Fruit fly (Drosophila melanogaster): ENCODE measurements around the gene ranshi.

The ranshi gene

DNA sequence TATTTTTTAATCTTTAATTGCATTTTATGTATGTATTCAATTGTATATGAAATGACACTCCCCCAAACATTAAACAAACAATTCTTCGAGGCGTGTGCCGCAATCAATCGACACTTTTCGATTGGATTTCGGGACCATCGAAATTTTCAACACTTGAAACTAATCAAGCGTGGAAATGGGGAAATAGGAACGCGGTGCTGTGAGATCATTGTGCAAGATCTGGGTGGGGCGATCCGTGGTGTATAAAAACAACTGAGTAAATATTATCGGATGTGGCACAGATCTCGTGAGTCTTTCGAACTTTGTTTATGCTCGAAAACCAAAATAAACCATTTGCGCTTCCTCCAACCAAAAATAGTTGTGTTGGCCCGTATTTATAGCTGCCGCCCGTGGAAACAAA, 11.8 kb upstream of the ranshi start (continued):
- no peak for TF ChIP-seq ind (GFP tag; optimal IDR thresholded peaks at IDR 0.05)
- no peak for TF ChIP-seq CG2120 (GFP tag; optimal IDR thresholded peaks at IDR 0.05)
- peak; percentile 42 for TF ChIP-seq fd64A (GFP tag; optimal IDR thresholded peaks at IDR 0.05)
- peak in 1 of 2 experiments; percentile 46 for TF ChIP-seq Eip74EF (GFP tag; optimal IDR thresholded peaks at IDR 0.05)
- TF ChIP-seq so (GFP tag; IDR thresholded peaks at IDR 0.05) = peak; percentile 41; the same call in 1 of the 3 replicates
- no peak for TF ChIP-seq ftz-f1 (GFP tag; optimal IDR thresholded peaks at IDR 0.05)
- TF ChIP-seq wdn (GFP tag; IDR thresholded peaks at IDR 0.05) = no peak
- peak; percentile 35 for TF ChIP-seq Med (GFP tag)
- no peak for TF ChIP-seq caup (GFP tag; optimal IDR thresholded peaks at IDR 0.05; ENCODE audit: severe bottlenecking)
- no peak for TF ChIP-seq Fer1 (GFP tag; optimal IDR thresholded peaks at IDR 0.05)
- no peak for TF ChIP-seq disco-r (GFP tag; optimal IDR thresholded peaks at IDR 0.05)
- TF ChIP-seq Dek (tag; optimal IDR thresholded peaks at IDR 0.05) = no peak
- no peak for TF ChIP-seq CG42726 (GFP tag; IDR thresholded peaks at IDR 0.05; ENCODE audit: partially characterized antibody)
- peak; percentile 32 for TF ChIP-seq BtbVII (GFP tag; optimal IDR thresholded peaks at IDR 0.05)
- TF ChIP-seq Lim3 (GFP tag; IDR thresholded peaks at IDR 0.05) = no peak
- TF ChIP-seq lab (GFP tag; optimal IDR thresholded peaks at IDR 0.05) = no peak
- no peak for TF ChIP-seq bigmax (GFP tag; optimal IDR thresholded peaks at IDR 0.05)
- TF ChIP-seq en (GFP tag; optimal IDR thresholded peaks at IDR 0.05) = no peak
- TF ChIP-seq ttk (GFP tag; IDR thresholded peaks at IDR 0.05) = no peak
- TF ChIP-seq PHDP (tag; optimal IDR thresholded peaks at IDR 0.05) = no peak
- no peak for TF ChIP-seq CG2202 (tag; optimal IDR thresholded peaks at IDR 0.05)
- no peak for TF ChIP-seq crc (GFP tag; optimal IDR thresholded peaks at IDR 0.05)
- TF ChIP-seq CG10267 (tag; optimal IDR thresholded peaks at IDR 0.05) = no peak
- no peak for TF ChIP-seq CG13123 (GFP tag; optimal IDR thresholded peaks at IDR 0.05)
- no peak for TF ChIP-seq ken (GFP tag; IDR thresholded peaks at IDR 0.05)
- TF ChIP-seq Rfx (GFP tag; IDR thresholded peaks at IDR 0.05) = no peak
- TF ChIP-seq CG12299 (tag; optimal IDR thresholded peaks at IDR 0.05) = no peak
- TF ChIP-seq B-H2 (GFP tag; optimal IDR thresholded peaks at IDR 0.05) = no peak
- no peak for TF ChIP-seq sr (GFP tag; IDR thresholded peaks at IDR 0.05)
- TF ChIP-seq sim (GFP tag; IDR thresholded peaks at IDR 0.05) = no peak
- TF ChIP-seq Pdp1 (GFP tag; optimal IDR thresholded peaks at IDR 0.05) = peak in 1 of 2 experiments; percentile 79
- TF ChIP-seq jumu (GFP tag; optimal IDR thresholded peaks at IDR 0.05) = no peak
- no peak for TF ChIP-seq CG1024 (GFP tag; IDR thresholded peaks at IDR 0.05)
- peak; percentile 72 for TF ChIP-seq abd-A (tag; optimal IDR thresholded peaks at IDR 0.05)
- no peak for TF ChIP-seq bbx (GFP tag; IDR thresholded peaks at IDR 0.05; ENCODE audit: partially characterized antibody)
- TF ChIP-seq Gug (GFP tag; IDR thresholded peaks at IDR 0.05) = no peak
- TF ChIP-seq hb (GFP tag; IDR thresholded peaks at IDR 0.05; ENCODE audit: partially characterized antibody) = no peak
- 0 out of 4 replicates have a peak, but pooled peaks have one; percentile 32 for TF ChIP-seq chinmo (GFP tag; IDR thresholded peaks at IDR 0.05; ENCODE audit: partially characterized antibody)
- no peak for TF ChIP-seq CG7357 (GFP tag; IDR thresholded peaks at IDR 0.05)
- TF ChIP-seq ci (GFP tag; IDR thresholded peaks at IDR 0.05) = 0 out of 3 replicates have a peak, but pooled peaks have one; percentile 33
- no peak for TF ChIP-seq h (optimal IDR thresholded peaks at IDR 0.05)
- TF ChIP-seq Mes4 (GFP tag; optimal IDR thresholded peaks at IDR 0.05) = no peak
- TF ChIP-seq CG1603 (tag; optimal IDR thresholded peaks at IDR 0.05) = no peak
- no peak for TF ChIP-seq gcm2 (GFP tag; optimal IDR thresholded peaks at IDR 0.05)
- TF ChIP-seq CG7372 (GFP tag; IDR thresholded peaks at IDR 0.05) = no peak
- no peak for TF ChIP-seq CG13287 (GFP tag; IDR thresholded peaks at IDR 0.05; ENCODE audit: partially characterized antibody)
- TF ChIP-seq CG7786 (GFP tag; optimal IDR thresholded peaks at IDR 0.05) = no peak
- no peak for TF ChIP-seq CG2129 (GFP tag; IDR thresholded peaks at IDR 0.05; ENCODE audit: partially characterized antibody)
- peak; percentile 66 for TF ChIP-seq sd (tag; optimal IDR thresholded peaks at IDR 0.05)
- TF ChIP-seq nau (GFP tag; optimal IDR thresholded peaks at IDR 0.05) = no peak
- no peak for TF ChIP-seq ato (GFP tag; IDR thresholded peaks at IDR 0.05; ENCODE audit: partially characterized antibody)

Measured in whole organism, embryonic.